Worm (Caenorhabditis elegans): ENCODE results near the gene C16C8.20.

ce11 chrII:3452421-3452820 is 5.7 kb downstream of the C16C8.20 start, which contains the start of gene C16C8.12:
- TF ChIP-seq ceh-82 (tag; optimal IDR thresholded peaks at IDR 0.05) (no peak), ztf-11 (tag; optimal IDR thresholded peaks at IDR 0.05) (no peak), fkh-10 (GFP tag; optimal IDR thresholded peaks at IDR 0.05) (no peak), eor-1 (tag; optimal IDR thresholded peaks at IDR 0.05) (no peak), nhr-11 (tag; optimal IDR thresholded peaks at IDR 0.05) (no peak), fos-1 (tag; optimal IDR thresholded peaks at IDR 0.05) (no peak), pqm-1 (tag; optimal IDR thresholded peaks at IDR 0.05) (no peak), elt-2 (tag; optimal IDR thresholded peaks at IDR 0.05) (no peak), lin-39 (tag; optimal IDR thresholded peaks at IDR 0.05) (no peak), skn-1 (tag; optimal IDR thresholded peaks at IDR 0.05) (no peak)
